Fruit fly (Drosophila melanogaster) whole organism, adult: ENCODE measurements around the gene PIG-L.
A peak's percentile ranks its signal among the peaks of the same experiment; 100 is the strongest.

Experiments
- CG11617 ChIP-seq: fragments of 200-800 bp; sonication (Bioruptor generic); optimal IDR thresholded peaks from 2 replicates; lab custom pipeline; 2017; ENCODE audit warnings: mild to moderate bottlenecking, missing biosample characterization, missing genetic modification reagents, missing genetic modification characterization
- CG12768 ChIP-seq: fragments of 200-800 bp; sonication (Bioruptor generic); optimal IDR thresholded peaks from 2 replicates; lab custom pipeline; 2017; ENCODE audit warnings: missing biosample characterization, missing genetic modification characterization, mild to moderate bottlenecking, moderate library complexity, missing genetic modification reagents
- CG14711 ChIP-seq: fragments of 200-800 bp; sonication (Bioruptor generic); optimal IDR thresholded peaks from 2 replicates; lab custom pipeline; 2018; ENCODE audit warnings: missing biosample characterization, mild to moderate bottlenecking, missing genetic modification characterization, moderate library complexity
- CG1620 ChIP-seq: fragments of 200-800 bp; sonication (Bioruptor generic); optimal IDR thresholded peaks from 2 replicates; lab custom pipeline; 2016; ENCODE audit warnings: missing biosample characterization, missing genetic modification characterization
- CG33017 ChIP-seq: fragments of 200-800 bp; sonication (Bioruptor generic); optimal IDR thresholded peaks from 2 replicates; lab custom pipeline; 2018; ENCODE audit warnings: missing biosample characterization, mild to moderate bottlenecking, missing genetic modification characterization, moderate library complexity
- CG5204 ChIP-seq: fragments of 200-800 bp; sonication (Bioruptor generic); optimal IDR thresholded peaks from 2 replicates; lab custom pipeline; 2016; ENCODE audit warnings: missing biosample characterization, missing genetic modification characterization
- CG7045 ChIP-seq: fragments of 200-800 bp; sonication (Bioruptor generic); optimal IDR thresholded peaks from 2 replicates; lab custom pipeline; 2017; ENCODE audit warnings: missing biosample characterization, mild to moderate bottlenecking, missing genetic modification characterization
- CG7101 ChIP-seq: fragments of 200-800 bp; sonication (Bioruptor generic); optimal IDR thresholded peaks from 2 replicates; lab custom pipeline; 2018; ENCODE audit warnings: missing biosample characterization, mild to moderate bottlenecking, missing genetic modification characterization, moderate library complexity
- Clk ChIP-seq: fragments of 200-800 bp; sonication (Bioruptor generic); optimal IDR thresholded peaks from 2 replicates; lab custom pipeline; 2017; ENCODE audit warnings: missing biosample characterization, missing genetic modification characterization
- Crg-1 ChIP-seq: fragments of 200-800 bp; sonication (Bioruptor generic); optimal IDR thresholded peaks from 2 replicates; lab custom pipeline; 2016; ENCODE audit warnings: missing biosample characterization, missing genetic modification characterization
- Hr96 ChIP-seq: fragments of 200-800 bp; sonication (Bioruptor generic); optimal IDR thresholded peaks from 2 replicates; lab custom pipeline; 2016; ENCODE audit warnings: missing biosample characterization, missing genetic modification characterization
- Mnt ChIP-seq: fragments of 200-800 bp; sonication (Bioruptor generic); optimal IDR thresholded peaks from 2 replicates; lab custom pipeline; 2016; ENCODE audit warnings: missing biosample characterization, mild to moderate bottlenecking, missing genetic modification characterization
- bab1 ChIP-seq: fragments of 200-800 bp; sonication (Bioruptor generic); optimal IDR thresholded peaks from 3 replicates; lab custom pipeline; 2019; ENCODE audit warnings: missing biosample characterization, mild to moderate bottlenecking, missing genetic modification characterization, moderate library complexity
- cic ChIP-seq: fragments of 200-800 bp; sonication (Bioruptor generic); optimal IDR thresholded peaks from 2 replicates; lab custom pipeline; 2017; ENCODE audit warnings: missing biosample characterization, mild to moderate bottlenecking, missing genetic modification characterization, moderate library complexity
- cnc ChIP-seq, 2 experiments: fragments of >200 bp; optimal IDR thresholded peaks; 2 replicates each; lab custom pipeline; 2017
- kay ChIP-seq: fragments of 200-800 bp; sonication (Bioruptor generic); peaks from one replicate; lab custom pipeline; 2016; ENCODE audit warnings: missing biosample characterization, missing genetic modification characterization, borderline replicate concordance
- ovo ChIP-seq: fragments of 200-800 bp; sonication (Bioruptor generic); optimal IDR thresholded peaks from 2 replicates; lab custom pipeline; 2016; ENCODE audit warnings: missing biosample characterization, missing genetic modification characterization
- pad ChIP-seq: fragments of 200-800 bp; sonication (Bioruptor generic); optimal IDR thresholded peaks from 3 replicates; lab custom pipeline; 2017; ENCODE audit warnings: missing biosample characterization, missing genetic modification characterization, mild to moderate bottlenecking, moderate library complexity, missing genetic modification reagents
- tj ChIP-seq: fragments of 200-800 bp; sonication (Bioruptor generic); optimal IDR thresholded peaks from 3 replicates; lab custom pipeline; 2017; ENCODE audit warnings: missing biosample characterization, mild to moderate bottlenecking, missing genetic modification characterization, moderate library complexity
- toe ChIP-seq: fragments of 200-800 bp; sonication (Bioruptor generic); optimal IDR thresholded peaks from 2 replicates; lab custom pipeline; 2016; ENCODE audit warnings: missing biosample characterization, missing genetic modification characterization

PIG-L gene

DNA sequence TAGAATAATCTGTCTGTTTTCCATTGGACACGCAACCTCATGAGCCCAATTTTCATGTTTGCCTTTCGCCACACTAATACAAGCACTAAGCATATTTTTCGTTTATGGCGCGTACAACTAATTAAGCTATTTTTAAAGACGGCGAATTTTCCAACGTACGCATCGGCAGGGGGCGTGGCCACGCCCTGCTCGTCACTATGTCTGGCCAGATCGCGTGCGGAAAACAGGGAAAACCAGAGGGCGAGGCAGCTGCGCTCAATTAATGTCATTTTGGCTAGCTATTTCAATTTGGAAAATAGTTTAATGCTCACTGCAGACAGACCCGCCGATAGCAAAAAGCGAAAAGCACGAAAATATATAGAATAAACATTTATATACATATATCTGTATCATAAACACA, 16.4 kb downstream of the PIG-L start:
- TF ChIP-seq Crg-1 (GFP tag; lab: Kevin White, UChicago) (no peak), CG14711 (tag; lab: Kevin White, UChicago) (no peak), CG7045 (GFP tag; lab: Kevin White, UChicago) (no peak), Mnt (no peak), pad (no peak), kay (no peak), CG7101 (tag; lab: Kevin White, UChicago) (no peak)

DNA sequence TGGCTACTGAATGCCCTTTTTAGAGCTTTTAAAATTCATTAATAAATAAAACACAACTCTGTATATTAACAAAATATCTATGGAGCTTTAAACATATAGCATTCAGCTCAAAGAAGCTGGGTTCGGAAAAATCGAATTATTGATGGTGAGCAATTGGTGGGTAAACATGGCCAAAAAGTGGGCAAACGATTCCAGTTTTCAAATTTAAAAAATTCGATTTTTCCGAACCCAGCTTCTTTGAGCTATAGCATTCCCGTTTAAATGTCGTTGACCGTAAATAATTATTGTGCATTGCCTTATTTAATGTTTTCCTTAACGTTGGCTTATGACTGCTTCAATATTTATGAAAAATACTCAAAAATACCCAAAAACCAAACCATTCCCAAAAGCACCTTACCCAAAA, 19.5 kb downstream of the PIG-L start:
- no peak for TF ChIP-seq Clk (GFP tag; lab: Kevin White, UChicago)
- TF ChIP-seq CG12768 = no peak
- TF ChIP-seq CG33017 (tag; lab: Kevin White, UChicago) = no peak
- TF ChIP-seq cnc (optimal IDR thresholded peaks at IDR 0.05; lab: Kevin White, UChicago) = no peak
- no peak for TF ChIP-seq CG5204 (GFP tag; lab: Kevin White, UChicago)
- TF ChIP-seq toe (GFP tag; lab: Kevin White, UChicago) = no peak
- TF ChIP-seq CG11617 (GFP tag; lab: Kevin White, UChicago) = no peak
- TF ChIP-seq Hr96 (GFP tag; lab: Kevin White, UChicago) = no peak
- no peak for TF ChIP-seq tj (GFP tag; lab: Kevin White, UChicago)
- no peak for TF ChIP-seq CG14711 (tag; lab: Kevin White, UChicago)
- no peak for TF ChIP-seq CG1620 (GFP tag; lab: Kevin White, UChicago)
- no peak for TF ChIP-seq ovo (GFP tag; lab: Kevin White, UChicago)
- no peak for TF ChIP-seq cic
- TF ChIP-seq pad = no peak
- no peak for TF ChIP-seq Crg-1 (GFP tag; lab: Kevin White, UChicago)

DNA sequence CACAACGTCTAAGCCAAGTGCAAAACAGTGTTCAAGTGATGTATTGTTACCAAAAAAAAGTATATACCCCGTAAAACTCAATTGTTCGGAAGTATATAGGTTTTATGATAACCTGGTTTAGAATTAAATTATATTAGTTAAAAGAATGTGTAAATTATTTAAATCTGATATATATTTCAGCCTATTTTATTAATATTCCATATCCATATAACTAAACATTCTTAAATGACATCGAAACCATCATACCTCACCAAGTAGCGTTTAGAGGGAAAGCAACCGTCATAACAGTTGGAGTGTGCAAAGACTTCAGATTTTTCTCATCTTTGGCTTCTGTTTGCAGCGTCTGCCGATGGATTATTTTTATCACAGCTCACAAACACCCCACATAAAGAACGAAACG, 21.7 kb downstream of the PIG-L start:
- TF ChIP-seq pad (no peak), cic (no peak), CG1620 (GFP tag; lab: Kevin White, UChicago) (no peak), bab1 (GFP tag; lab: Kevin White, UChicago) (peak; percentile 62), CG14711 (tag; lab: Kevin White, UChicago) (peak; percentile 72), CG33017 (tag; lab: Kevin White, UChicago) (peak; percentile 55), CG7045 (GFP tag; lab: Kevin White, UChicago) (no peak), Hr96 (GFP tag; lab: Kevin White, UChicago) (no peak), CG5204 (GFP tag; lab: Kevin White, UChicago) (no peak), tj (GFP tag; lab: Kevin White, UChicago) (no peak), CG7101 (tag; lab: Kevin White, UChicago) (peak; percentile 69), Clk (GFP tag; lab: Kevin White, UChicago) (no peak), toe (GFP tag; lab: Kevin White, UChicago) (no peak), CG12768 (no peak), CG11617 (GFP tag; lab: Kevin White, UChicago) (no peak), Crg-1 (GFP tag; lab: Kevin White, UChicago) (no peak), cnc (optimal IDR thresholded peaks at IDR 0.05; lab: Kevin White, UChicago) (no peak), Mnt (no peak), kay (no peak), ovo (GFP tag; lab: Kevin White, UChicago) (no peak)

- no peak for TF ChIP-seq CG12768
- TF ChIP-seq bab1 (GFP tag; lab: Kevin White, UChicago) = no peak
- TF ChIP-seq CG1620 (GFP tag; lab: Kevin White, UChicago) = no peak
- no peak for TF ChIP-seq toe (GFP tag; lab: Kevin White, UChicago)
- TF ChIP-seq pad = no peak
- TF ChIP-seq CG11617 (GFP tag; lab: Kevin White, UChicago) = no peak
- TF ChIP-seq CG14711 (tag; lab: Kevin White, UChicago) = no peak
- no peak for TF ChIP-seq Crg-1 (GFP tag; lab: Kevin White, UChicago)
- no peak for TF ChIP-seq Hr96 (GFP tag; lab: Kevin White, UChicago)
- TF ChIP-seq kay = no peak
Measured at dm6 chr3R:19998418-19998817, 22.7 kb downstream of the PIG-L start.

- no peak for TF ChIP-seq pad
Measured at dm6 chr3R:19997526-19998070, 23.5 kb downstream of the PIG-L start.

DNA sequence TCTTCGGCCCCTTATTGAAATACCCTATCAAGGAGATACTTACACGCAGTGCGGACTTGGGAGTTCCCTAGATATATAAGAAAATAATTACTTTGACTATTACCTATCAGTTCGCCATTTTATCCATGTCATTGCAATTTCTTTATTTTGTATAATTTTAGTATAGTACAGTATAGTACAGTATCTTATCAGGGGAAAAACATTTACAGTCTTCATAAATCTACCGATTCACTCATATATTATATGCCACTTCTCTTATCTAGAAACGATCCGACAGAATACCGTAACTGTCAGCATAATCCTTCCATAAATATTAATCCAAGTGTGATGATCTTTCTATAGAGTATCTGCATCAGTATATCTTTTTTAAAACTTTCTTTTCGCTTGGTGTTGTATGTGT, 24.7 kb downstream of the PIG-L start:
- TF ChIP-seq CG7101 (tag; lab: Kevin White, UChicago) (no peak), Hr96 (GFP tag; lab: Kevin White, UChicago) (no peak)

- no peak for TF ChIP-seq Mnt
- no peak for TF ChIP-seq Crg-1 (GFP tag; lab: Kevin White, UChicago)
- no peak for TF ChIP-seq Hr96 (GFP tag; lab: Kevin White, UChicago)
- no peak for TF ChIP-seq CG5204 (GFP tag; lab: Kevin White, UChicago)
- no peak for TF ChIP-seq CG14711 (tag; lab: Kevin White, UChicago)
- TF ChIP-seq Clk (GFP tag; lab: Kevin White, UChicago) = no peak
- no peak for TF ChIP-seq CG12768
- no peak for TF ChIP-seq pad
- no peak for TF ChIP-seq CG7045 (GFP tag; lab: Kevin White, UChicago)
- no peak for TF ChIP-seq tj (GFP tag; lab: Kevin White, UChicago)
- no peak for TF ChIP-seq CG11617 (GFP tag; lab: Kevin White, UChicago)
Measured at dm6 chr3R:19995408-19995807, 25.7 kb downstream of the PIG-L start.
